Fruit fly (Drosophila melanogaster) whole organism, embryonic: Measurements from ENCODE around the gene Tgt.

Experiments used
- Ada2b ChIP-seq: fragments of 200-800 bp; sonication (Bioruptor generic); IDR thresholded peaks from 2 replicates; pipeline ENCODE4 v1.3.6; 2022; ENCODE audit warnings: missing biosample characterization, missing genetic modification characterization
- C15 ChIP-seq: fragments of 200-800 bp; sonication (Bioruptor generic); IDR thresholded peaks from 3 replicates; pipeline ENCODE4 v1.3.6; 2022; ENCODE audit warnings: missing biosample characterization, missing genetic modification characterization
- CG10431 ChIP-seq: fragments of 200-800 bp; sonication (Bioruptor generic); optimal IDR thresholded peaks from 3 replicates; lab custom pipeline; 2018; ENCODE audit warnings: missing biosample characterization, mild to moderate bottlenecking, missing genetic modification characterization
- CG11247 ChIP-seq: fragments of 200-800 bp; sonication (Bioruptor generic); IDR thresholded peaks from 2 replicates; pipeline ENCODE4 v1.3.6; 2022; ENCODE audit warnings: missing biosample characterization, missing genetic modification characterization
- CG11504 ChIP-seq: fragments of 200-800 bp; sonication (Bioruptor generic); optimal IDR thresholded peaks from 3 replicates; lab custom pipeline; 2019; ENCODE audit warnings: missing biosample characterization, mild to moderate bottlenecking, missing genetic modification characterization, moderate library complexity
- CG13424 ChIP-seq: fragments of 200-800 bp; sonication (Bioruptor generic); optimal IDR thresholded peaks from 2 replicates; lab custom pipeline; 2019; ENCODE audit warnings: missing biosample characterization, mild to moderate bottlenecking, missing genetic modification characterization, moderate library complexity
- CG14441 ChIP-seq: fragments of 200-800 bp; sonication (Bioruptor generic); IDR thresholded peaks from 2 replicates; pipeline ENCODE4 v1.3.6; 2022; ENCODE audit warnings: missing biosample characterization, missing genetic modification characterization
- CG1602 ChIP-seq: fragments of 200-800 bp; sonication (Bioruptor generic); optimal IDR thresholded peaks from 3 replicates; lab custom pipeline; 2016; ENCODE audit warnings: missing biosample characterization, missing genetic modification characterization
- CG17359 ChIP-seq: fragments of 200-800 bp; sonication (Bioruptor generic); optimal IDR thresholded peaks from 3 replicates; lab custom pipeline; 2018; ENCODE audit warnings: missing biosample characterization, mild to moderate bottlenecking, missing genetic modification characterization, moderate library complexity
- CG17361 ChIP-seq: fragments of 200-800 bp; sonication (Bioruptor generic); IDR thresholded peaks from 3 replicates; pipeline ENCODE4 v1.3.6; 2022; ENCODE audit warnings: missing biosample characterization, missing genetic modification characterization
- CG2889 ChIP-seq: fragments of 200-800 bp; sonication (Bioruptor generic); IDR thresholded peaks from 3 replicates; pipeline ENCODE4 v1.3.6; 2022; ENCODE audit warnings: missing biosample characterization, missing genetic modification characterization
- CG30403 ChIP-seq: fragments of 200-800 bp; sonication (Bioruptor generic); optimal IDR thresholded peaks from 3 replicates; lab custom pipeline; 2016; ENCODE audit warnings: missing biosample characterization, missing genetic modification characterization
- CG31441 ChIP-seq: fragments of 200-800 bp; sonication (Bioruptor generic); IDR thresholded peaks from 2 replicates; pipeline ENCODE4 v1.3.6; 2022; ENCODE audit warnings: missing biosample characterization, missing genetic modification characterization
- CG4617 ChIP-seq: fragments of 200-800 bp; sonication (Bioruptor generic); optimal IDR thresholded peaks from 3 replicates; lab custom pipeline; 2016; ENCODE audit warnings: missing biosample characterization, missing genetic modification characterization, borderline replicate concordance
- CG8359 ChIP-seq: fragments of 200-800 bp; sonication (Bioruptor generic); optimal IDR thresholded peaks from 2 replicates; lab custom pipeline; 2017; ENCODE audit warnings: missing biosample characterization, mild to moderate bottlenecking, missing genetic modification characterization, borderline replicate concordance
- CG9932 ChIP-seq: fragments of 200-800 bp; sonication (Bioruptor generic); IDR thresholded peaks from 2 replicates; pipeline ENCODE4 v1.3.6; 2022; ENCODE audit warnings: missing biosample characterization, missing genetic modification characterization
- D19A ChIP-seq: fragments of 200-800 bp; optimal IDR thresholded peaks from 3 replicates; lab custom pipeline; 2019; ENCODE audit warnings: missing biosample characterization, mild to moderate bottlenecking, missing genetic modification characterization, moderate library complexity
- Dek ChIP-seq: fragments of 200-800 bp; sonication (Bioruptor generic); optimal IDR thresholded peaks from 3 replicates; lab custom pipeline; 2019; ENCODE audit warnings: missing biosample characterization, mild to moderate bottlenecking, missing genetic modification characterization, moderate library complexity
- Doc2 ChIP-seq: fragments of 200-800 bp; sonication (Bioruptor generic); IDR thresholded peaks from 2 replicates; pipeline ENCODE4 v1.3.6; 2022; ENCODE audit warnings: missing biosample characterization, missing genetic modification characterization
- H2.0 ChIP-seq: fragments of 200-800 bp; sonication (Bioruptor generic); IDR thresholded peaks from 2 replicates; pipeline ENCODE4 v1.3.6; 2022; ENCODE audit warnings: missing biosample characterization, missing genetic modification characterization
- HLH3B ChIP-seq: fragments of 200-800 bp; sonication (Bioruptor generic); IDR thresholded peaks from 2 replicates; pipeline ENCODE4 v1.3.6; 2022; ENCODE audit warnings: missing biosample characterization, missing genetic modification characterization
- HLH4C ChIP-seq: fragments of 200-800 bp; sonication (Bioruptor generic); IDR thresholded peaks from 3 replicates; pipeline ENCODE4 v1.3.6; 2022; ENCODE audit warnings: missing biosample characterization, missing genetic modification characterization; ENCODE audit not compliant: partially characterized antibody
- Hmr ChIP-seq: fragments of 200-800 bp; sonication (Bioruptor generic); optimal IDR thresholded peaks from 3 replicates; lab custom pipeline; 2017; ENCODE audit warnings: mild to moderate bottlenecking, missing biosample characterization, missing genetic modification reagents, missing genetic modification characterization
- Kr ChIP-seq: fragments of 200-800 bp; sonication (Bioruptor generic); optimal IDR thresholded peaks from 2 replicates; lab custom pipeline; 2017; ENCODE audit warnings: missing biosample characterization, mild to moderate bottlenecking, missing genetic modification characterization
- Mrtf ChIP-seq: fragments of 200-800 bp; sonication (Bioruptor generic); IDR thresholded peaks from 3 replicates; pipeline ENCODE4 v1.3.6; 2022; ENCODE audit warnings: missing biosample characterization, missing genetic modification characterization
- Optix ChIP-seq: fragments of 200-800 bp; sonication (Bioruptor generic); IDR thresholded peaks from 3 replicates; pipeline ENCODE4 v1.3.6; 2022; ENCODE audit warnings: missing biosample characterization, missing genetic modification characterization
- Ptx1 ChIP-seq: fragments of 200-800 bp; sonication (Bioruptor generic); IDR thresholded peaks from 2 replicates; pipeline ENCODE4 v1.3.6; 2022; ENCODE audit warnings: missing biosample characterization, missing genetic modification characterization
- Sox102F ChIP-seq: fragments of 200-800 bp; sonication (Bioruptor generic); optimal IDR thresholded peaks from 2 replicates; lab custom pipeline; 2018; ENCODE audit warnings: missing biosample characterization, mild to moderate bottlenecking, missing genetic modification characterization, moderate library complexity
- Ssrp ChIP-seq: fragments of 200-800 bp; sonication (Bioruptor generic); optimal IDR thresholded peaks from 2 replicates; lab custom pipeline; 2018; ENCODE audit warnings: missing biosample characterization, mild to moderate bottlenecking, missing genetic modification characterization, moderate library complexity
- Stat92E ChIP-seq, 3 experiments: fragments of >200 bp in 2 of 3; fragments of 200-800 bp in 1 of 3; sonication (Bioruptor generic) in 1 of 3; optimal IDR thresholded peaks; 2 replicates each; lab custom pipeline; 2017 to 2019; ENCODE audit warnings: missing biosample characterization in 3 of 3, missing genetic modification characterization in 3 of 3, mild to moderate bottlenecking in 1 of 3, moderate library complexity in 1 of 3
- Vsx1 ChIP-seq: fragments of 200-800 bp; sonication (Bioruptor generic); optimal IDR thresholded peaks from 2 replicates; lab custom pipeline; 2017; ENCODE audit warnings: missing biosample characterization, mild to moderate bottlenecking, missing genetic modification characterization, missing genetic modification reagents
- Xbp1 ChIP-seq: fragments of 200-800 bp; sonication (Bioruptor generic); optimal IDR thresholded peaks from 3 replicates; lab custom pipeline; 2016; ENCODE audit warnings: missing biosample characterization, mild to moderate bottlenecking, missing genetic modification characterization
- ase ChIP-seq: fragments of 200-800 bp; sonication (Bioruptor generic); IDR thresholded peaks from 3 replicates; pipeline ENCODE4 v1.3.6; 2022; ENCODE audit warnings: missing biosample characterization, missing genetic modification characterization
- az2 ChIP-seq: fragments of 200-800 bp; sonication (Bioruptor generic); optimal IDR thresholded peaks from 3 replicates; lab custom pipeline; 2016; ENCODE audit warnings: missing biosample characterization, missing genetic modification characterization
- bcd ChIP-seq: fragments of 200-800 bp; sonication (Bioruptor generic); optimal IDR thresholded peaks from 2 replicates; lab custom pipeline; 2017; ENCODE audit warnings: missing biosample characterization, mild to moderate bottlenecking, missing genetic modification characterization
- chif ChIP-seq, 2 experiments: fragments of 200-800 bp; sonication (Bioruptor generic); optimal IDR thresholded peaks; 3 replicates each; lab custom pipeline; 2016; ENCODE audit warnings: missing biosample characterization in 2 of 2, missing genetic modification characterization in 2 of 2
- croc ChIP-seq: fragments of 200-800 bp; sonication (Bioruptor generic); conservative IDR thresholded peaks from 3 replicates; pipeline ENCODE4 v1.3.6; 2022; ENCODE audit warnings: missing biosample characterization, missing genetic modification characterization
- fd96Cb ChIP-seq: fragments of 200-800 bp; sonication (Bioruptor generic); optimal IDR thresholded peaks from 2 replicates; lab custom pipeline; 2018; ENCODE audit warnings: missing biosample characterization, mild to moderate bottlenecking, missing genetic modification characterization, moderate library complexity
- gcm2 ChIP-seq: fragments of 200-800 bp; sonication (Bioruptor generic); optimal IDR thresholded peaks from 2 replicates; lab custom pipeline; 2016; ENCODE audit warnings: missing biosample characterization, missing genetic modification characterization
- grau ChIP-seq: fragments of 200-800 bp; optimal IDR thresholded peaks from 3 replicates; lab custom pipeline; 2019; ENCODE audit warnings: missing biosample characterization, mild to moderate bottlenecking, missing genetic modification characterization, moderate library complexity
- h ChIP-seq: fragments of >200 bp; optimal IDR thresholded peaks from 2 replicates; lab custom pipeline; 2017
- knrl ChIP-seq: fragments of 200-800 bp; sonication (Bioruptor generic); IDR thresholded peaks from 3 replicates; pipeline ENCODE4 v1.3.6; 2022; ENCODE audit warnings: missing biosample characterization, missing genetic modification characterization; ENCODE audit not compliant: partially characterized antibody
- lola ChIP-seq, 3 experiments: fragments of >200 bp in 2 of 3; fragments of 200-800 bp in 1 of 3; sonication (Bioruptor generic) in 1 of 3; optimal IDR thresholded peaks; 2 replicates each; lab custom pipeline; 2017 to 2019; ENCODE audit warnings: missing biosample characterization in 3 of 3, missing genetic modification characterization in 3 of 3, mild to moderate bottlenecking in 1 of 3, moderate library complexity in 1 of 3
- nmo ChIP-seq: fragments of 200-800 bp; sonication (Bioruptor generic); optimal IDR thresholded peaks from 2 replicates; lab custom pipeline; 2018; ENCODE audit warnings: missing biosample characterization, mild to moderate bottlenecking, missing genetic modification characterization, moderate library complexity
- org-1 ChIP-seq: fragments of 200-800 bp; sonication (Bioruptor generic); optimal IDR thresholded peaks from 2 replicates; lab custom pipeline; 2017; ENCODE audit warnings: missing biosample characterization, missing genetic modification characterization
- scrt ChIP-seq: fragments of 200-800 bp; sonication (Bioruptor generic); optimal IDR thresholded peaks from 2 replicates; lab custom pipeline; 2018; ENCODE audit warnings: missing biosample characterization, mild to moderate bottlenecking, missing genetic modification characterization, moderate library complexity
- seq ChIP-seq: fragments of 200-800 bp; sonication (Bioruptor generic); IDR thresholded peaks from 2 replicates; pipeline ENCODE4 v1.3.6; 2022; ENCODE audit warnings: missing biosample characterization, missing genetic modification characterization
- shn ChIP-seq: fragments of 200-800 bp; sonication (Bioruptor generic); optimal IDR thresholded peaks from 3 replicates; lab custom pipeline; 2016; ENCODE audit warnings: missing biosample characterization, missing genetic modification characterization
- trem ChIP-seq: fragments of 200-800 bp; optimal IDR thresholded peaks from 3 replicates; lab custom pipeline; 2019; ENCODE audit warnings: missing biosample characterization, mild to moderate bottlenecking, missing genetic modification characterization, moderate library complexity
- ttk ChIP-seq: fragments of 200-800 bp; sonication (Bioruptor generic); IDR thresholded peaks from 2 replicates; pipeline ENCODE4 v2.1.2; 2022; ENCODE audit warnings: missing biosample characterization, missing genetic modification characterization

The Tgt gene

DNA sequence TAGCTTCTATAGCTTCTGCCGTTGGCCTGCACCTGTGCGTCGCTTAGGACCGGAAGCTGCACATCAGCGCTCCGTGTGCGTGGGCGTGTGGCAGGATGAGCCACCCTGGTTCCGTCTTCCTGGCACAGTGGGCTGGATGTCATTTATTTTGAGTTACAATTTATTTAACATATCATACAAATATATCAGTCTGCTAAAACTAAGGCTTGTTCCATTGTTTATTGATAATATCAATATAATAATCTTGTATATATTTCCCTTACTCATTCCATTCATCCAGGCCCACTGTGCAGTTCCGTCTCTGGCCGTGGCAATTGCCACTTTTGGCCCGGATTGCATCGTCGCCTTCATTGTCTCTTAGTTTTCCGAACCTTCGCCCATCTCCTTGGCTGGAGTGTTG is 30.6 kb downstream of the Tgt start (continued):
- TF ChIP-seq CG4617 (GFP tag; lab: Kevin White, UChicago) (no peak), C15 (GFP tag; lab: Robert Waterston, UW) (0 out of 3 replicates have a peak, but pooled peaks have one; percentile 28), CG10431 (GFP tag; lab: Kevin White, UChicago) (no peak), CG8359 (GFP tag; lab: Kevin White, UChicago) (no peak), Ssrp (tag; lab: Kevin White, UChicago) (peak; percentile 19), chif (GFP tag; optimal IDR thresholded peaks at IDR 0.05; lab: Kevin White, UChicago) (no peak), Stat92E (GFP tag; optimal IDR thresholded peaks at IDR 0.05; lab: Kevin White, UChicago) (no peak), ttk (GFP tag; lab: Robert Waterston, UW) (peak; percentile 49), HLH4C (GFP tag; lab: Robert Waterston, UW) (no peak), grau (peak; percentile 41), ase (peak; percentile 69), shn (GFP tag; lab: Kevin White, UChicago) (no peak), knrl (GFP tag; lab: Robert Waterston, UW) (no peak), Ada2b (peak; percentile 61), CG9932 (0 out of 2 replicates have a peak, but pooled peaks have one; percentile 14), HLH3B (GFP tag; lab: Robert Waterston, UW) (peak; percentile 72), CG17359 (tag; lab: Kevin White, UChicago) (peak; percentile 41), Hmr (GFP tag; lab: Kevin White, UChicago) (peak; percentile 28), Mrtf (peak; percentile 53; the same call in 1 of the 3 replicates), bcd (GFP tag; lab: Kevin White, UChicago) (peak; percentile 40), CG31441 (GFP tag; lab: Robert Waterston, UW) (peak; percentile 52), Dek (no peak), croc (GFP tag; lab: Robert Waterston, UW) (no peak; the same call in 2 of the 3 replicates), CG17361 (no peak), CG13424 (tag; lab: Kevin White, UChicago) (peak; percentile 37), CG2889 (GFP tag; lab: Robert Waterston, UW) (0 out of 3 replicates have a peak, but pooled peaks have one; percentile 44), gcm2 (GFP tag; lab: Kevin White, UChicago) (no peak), Ptx1 (GFP tag; lab: Robert Waterston, UW) (peak; percentile 59), Sox102F (GFP tag; lab: Kevin White, UChicago) (peak; percentile 62), lola (GFP tag; optimal IDR thresholded peaks at IDR 0.05; lab: Kevin White, UChicago) (no peak), scrt (peak; percentile 13), D19A (tag; lab: Kevin White, UChicago) (peak; percentile 28), az2 (GFP tag; lab: Kevin White, UChicago) (peak; percentile 42), nmo (peak; percentile 45), Xbp1 (GFP tag; lab: Kevin White, UChicago) (peak; percentile 48), CG11247 (GFP tag; lab: Robert Waterston, UW) (peak; percentile 42; the same call in 1 of the 2 replicates), Optix (GFP tag; lab: Robert Waterston, UW) (peak; percentile 46; the same call in 1 of the 3 replicates), trem (tag; lab: Kevin White, UChicago) (no peak), CG14441 (GFP tag; lab: Robert Waterston, UW) (peak; percentile 58), H2.0 (GFP tag; lab: Robert Waterston, UW) (0 out of 2 replicates have a peak, but pooled peaks have one; percentile 9), org-1 (peak; percentile 18), Doc2 (GFP tag; lab: Robert Waterston, UW) (no peak), fd96Cb (peak; percentile 51), seq (GFP tag; lab: Robert Waterston, UW) (peak; percentile 29; the same call in 1 of the 2 replicates), CG30403 (GFP tag; lab: Kevin White, UChicago) (peak; percentile 43), h (lab: Kevin White, UChicago) (no peak), Kr (GFP tag; lab: Kevin White, UChicago) (no peak), Vsx1 (GFP tag; lab: Kevin White, UChicago) (no peak), CG1602 (GFP tag; lab: Kevin White, UChicago) (peak; percentile 32), CG11504 (peak; percentile 62)
